Worm (Caenorhabditis elegans): ENCODE measurements around the gene acbp-4.
A peak's percentile ranks its signal among the peaks of the same experiment; 100 is the strongest.

The acbp-4 gene

ce11 chrIII:7271083-7271482, 37.8 kb downstream of the acbp-4 start:
- TF ChIP-seq F13H6.1 (tag; optimal IDR thresholded peaks at IDR 0.05) (no peak), nhr-25 (tag; optimal IDR thresholded peaks at IDR 0.05) (peak; percentile 13), sma-3 (GFP tag; optimal IDR thresholded peaks at IDR 0.05) (peak; percentile 12), nhr-21 (tag; optimal IDR thresholded peaks at IDR 0.05) (no peak), nhr-237 (tag; optimal IDR thresholded peaks at IDR 0.05) (no peak), snpc-4 (tag; optimal IDR thresholded peaks at IDR 0.05) (no peak), lsy-2 (tag; optimal IDR thresholded peaks at IDR 0.05) (no peak), mab-5 (tag; optimal IDR thresholded peaks at IDR 0.05) (no peak), crh-2 (tag; optimal IDR thresholded peaks at IDR 0.05) (no peak), nhr-129 (tag; optimal IDR thresholded peaks at IDR 0.05) (no peak), nhr-12 (tag; optimal IDR thresholded peaks at IDR 0.05) (no peak), aly-2 (tag; optimal IDR thresholded peaks at IDR 0.05) (no peak), nhr-6 (tag; optimal IDR thresholded peaks at IDR 0.05) (no peak), skn-1 (tag; optimal IDR thresholded peaks at IDR 0.05) (no peak)

- no peak for TF ChIP-seq nhr-6 (tag; optimal IDR thresholded peaks at IDR 0.05)
Observed at ce11 chrIII:7263028-7263427, 45.9 kb downstream of the acbp-4 start.

ce11 chrIII:7262592-7262991, 46.3 kb downstream of the acbp-4 start:
- TF ChIP-seq nhr-77 (tag; optimal IDR thresholded peaks at IDR 0.05) (no peak), gmeb-1 (tag; optimal IDR thresholded peaks at IDR 0.05) (no peak), mab-5 (tag; optimal IDR thresholded peaks at IDR 0.05) (no peak), nhr-6 (tag; optimal IDR thresholded peaks at IDR 0.05) (no peak), Y55F3AM.14 (GFP tag; optimal IDR thresholded peaks at IDR 0.05) (no peak), elt-3 (tag; optimal IDR thresholded peaks at IDR 0.05) (no peak), alr-1 (tag; optimal IDR thresholded peaks at IDR 0.05) (no peak), ZK546.5 (tag; optimal IDR thresholded peaks at IDR 0.05) (no peak), ztf-11 (tag; optimal IDR thresholded peaks at IDR 0.05) (no peak), dmd-4 (tag; optimal IDR thresholded peaks at IDR 0.05) (no peak), C34F6.9 (tag; optimal IDR thresholded peaks at IDR 0.05) (no peak)

ce11 chrIII:7258931-7259330, 50.0 kb downstream of the acbp-4 start, which contains the start of gene B0361.4:
Gene B0361.4 (plus strand): TSS chrIII:7258991.
- no peak for TF ChIP-seq egl-27 (tag; optimal IDR thresholded peaks at IDR 0.05)
- TF ChIP-seq lin-39 (tag; optimal IDR thresholded peaks at IDR 0.05) = no peak
- no peak for TF ChIP-seq fos-1 (tag; optimal IDR thresholded peaks at IDR 0.05)

Measured in whole organism, L2 larva.